Worm (Caenorhabditis elegans) whole organism, late embryonic: ENCODE measurements around the gene srx-90.

Source experiments
- Y22D7AL.16 ChIP-seq: sonication (generic microtip); optimal IDR thresholded peaks from 2 replicates; lab custom pipeline; 2016; ENCODE audit warnings: missing genetic modification characterization, missing compliant biosample characterization
- nhr-11 ChIP-seq: fragments of 150-350 bp; optimal IDR thresholded peaks from 2 replicates; lab custom pipeline; 2014; ENCODE audit warnings: missing biosample characterization, missing genetic modification characterization
- pha-2 ChIP-seq: sonication (generic microtip); optimal IDR thresholded peaks from 2 replicates; lab custom pipeline; 2017; ENCODE audit warnings: mild to moderate bottlenecking, missing genetic modification characterization, missing compliant biosample characterization

DNA sequence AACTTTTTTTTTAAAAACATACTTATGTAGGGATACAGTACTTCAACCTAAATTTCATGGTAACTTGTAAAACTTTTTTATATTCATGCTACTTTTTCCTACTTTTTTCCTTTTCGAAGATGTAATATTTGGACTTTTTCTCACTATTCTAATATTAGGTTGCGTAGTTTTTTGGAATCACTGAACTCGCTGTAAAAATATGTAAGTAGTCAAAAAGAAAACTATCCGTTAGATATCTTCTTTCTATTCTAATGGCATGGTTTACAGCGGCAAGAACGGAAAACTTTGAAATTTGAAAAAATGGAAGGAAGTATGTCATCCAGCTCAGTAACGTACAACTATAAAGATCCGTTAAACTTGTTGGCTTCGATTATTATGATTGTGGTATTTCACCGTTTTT lies 8.5 kb downstream of the srx-90 start, which contains the start of gene srx-82:
- TF ChIP-seq Y22D7AL.16 (tag; lab: Kevin White, UChicago) (no peak), pha-2 (tag; lab: Kevin White, UChicago) (no peak), nhr-11 (tag; lab: Kevin White, UChicago) (no peak)
